Worm (Caenorhabditis elegans): ENCODE measurements around the gene cbp-1.

cbp-1 gene

ce11 chrIII:9782483-9783081 is 16.3 kb downstream of the cbp-1 start, which contains the start of gene R10E11.6:
R10E11.6 (plus strand) TSS chrIII:9783006.
- TF ChIP-seq lin-13 (tag; optimal IDR thresholded peaks at IDR 0.05) (no peak), unc-39 (tag; optimal IDR thresholded peaks at IDR 0.05) (no peak), zip-8 (tag; optimal IDR thresholded peaks at IDR 0.05) (no peak), nhr-237 (tag; optimal IDR thresholded peaks at IDR 0.05) (no peak), nhr-12 (tag; optimal IDR thresholded peaks at IDR 0.05) (no peak), mep-1 (tag; optimal IDR thresholded peaks at IDR 0.05) (no peak), sem-2 (GFP tag; optimal IDR thresholded peaks at IDR 0.05) (no peak), ham-2 (GFP tag; optimal IDR thresholded peaks at IDR 0.05) (no peak), ceh-43 (GFP tag; optimal IDR thresholded peaks at IDR 0.05) (no peak), nhr-28 (tag; optimal IDR thresholded peaks at IDR 0.05) (no peak), mls-2 (tag; optimal IDR thresholded peaks at IDR 0.05) (no peak), unc-62 (GFP tag; optimal IDR thresholded peaks at IDR 0.05) (no peak)

DNA sequence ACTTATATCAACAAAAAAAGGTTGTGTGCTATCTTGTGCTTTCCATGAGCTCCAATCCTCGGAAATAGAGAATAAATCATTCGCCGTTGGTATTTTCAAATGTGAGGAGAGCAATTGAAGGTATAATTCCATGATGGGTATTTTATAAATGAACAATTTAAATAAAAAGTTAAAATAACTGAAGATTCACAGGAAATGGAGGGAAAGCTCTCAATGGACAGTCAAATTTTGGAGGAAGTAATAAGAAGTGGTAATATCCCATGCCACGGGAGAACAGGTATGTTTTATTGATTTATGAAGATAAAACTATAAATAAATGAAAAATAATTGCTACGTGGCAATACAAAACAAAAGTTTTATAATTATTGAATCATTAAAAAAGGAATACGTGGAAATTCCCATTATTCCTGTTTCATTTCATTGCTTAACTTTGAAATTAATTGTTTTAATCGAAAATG is 16.9 kb downstream of the cbp-1 start:
- TF ChIP-seq mls-2 (tag; optimal IDR thresholded peaks at IDR 0.05) (peak; percentile 40), ceh-43 (GFP tag; optimal IDR thresholded peaks at IDR 0.05) (peak; percentile 12), unc-120 (tag; optimal IDR thresholded peaks at IDR 0.05; ENCODE audit: poor library complexity, severe bottlenecking) (no peak)

DNA sequence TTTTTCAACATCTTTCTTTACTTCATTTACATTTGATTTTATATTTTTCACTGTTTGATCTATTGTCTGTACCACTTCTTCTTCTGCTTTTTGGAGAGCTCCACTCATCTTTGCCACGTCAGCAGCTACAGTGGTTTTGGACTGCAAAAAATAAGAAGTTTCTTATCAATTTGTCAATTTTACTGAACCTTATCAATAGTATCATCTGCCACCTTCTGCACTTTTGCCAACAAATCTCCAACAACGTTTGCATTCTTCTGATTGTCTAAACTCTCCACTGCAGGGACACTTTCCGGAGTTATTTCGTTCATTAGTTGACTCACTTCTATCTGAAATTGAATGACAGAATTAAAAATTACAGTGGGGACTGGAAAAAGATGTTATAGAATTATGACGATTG is 20.5 kb downstream of the cbp-1 start:
- no peak for TF ChIP-seq M03D4.4 (tag; optimal IDR thresholded peaks at IDR 0.05)
- TF ChIP-seq sem-2 (GFP tag; optimal IDR thresholded peaks at IDR 0.05), result no peak
- no peak for TF ChIP-seq pha-4 (tag; optimal IDR thresholded peaks at IDR 0.05)
- no peak for TF ChIP-seq unc-62 (GFP tag; optimal IDR thresholded peaks at IDR 0.05)
- TF ChIP-seq unc-120 (tag; optimal IDR thresholded peaks at IDR 0.05; ENCODE audit: poor library complexity, severe bottlenecking), result no peak
- no peak for TF ChIP-seq tbx-8 (GFP tag; optimal IDR thresholded peaks at IDR 0.05)
- TF ChIP-seq mab-5 (tag; optimal IDR thresholded peaks at IDR 0.05), result no peak
- no peak for TF ChIP-seq zip-8 (tag; optimal IDR thresholded peaks at IDR 0.05)
- no peak for TF ChIP-seq lsy-2 (tag; optimal IDR thresholded peaks at IDR 0.05)
- no peak for TF ChIP-seq ceh-39 (tag; optimal IDR thresholded peaks at IDR 0.05)
- TF ChIP-seq nhr-12 (tag; optimal IDR thresholded peaks at IDR 0.05), result no peak
- TF ChIP-seq flh-1 (GFP tag; optimal IDR thresholded peaks at IDR 0.05), result no peak
- TF ChIP-seq ham-2 (GFP tag; optimal IDR thresholded peaks at IDR 0.05), result no peak
- TF ChIP-seq nhr-76 (tag; optimal IDR thresholded peaks at IDR 0.05), result no peak

DNA sequence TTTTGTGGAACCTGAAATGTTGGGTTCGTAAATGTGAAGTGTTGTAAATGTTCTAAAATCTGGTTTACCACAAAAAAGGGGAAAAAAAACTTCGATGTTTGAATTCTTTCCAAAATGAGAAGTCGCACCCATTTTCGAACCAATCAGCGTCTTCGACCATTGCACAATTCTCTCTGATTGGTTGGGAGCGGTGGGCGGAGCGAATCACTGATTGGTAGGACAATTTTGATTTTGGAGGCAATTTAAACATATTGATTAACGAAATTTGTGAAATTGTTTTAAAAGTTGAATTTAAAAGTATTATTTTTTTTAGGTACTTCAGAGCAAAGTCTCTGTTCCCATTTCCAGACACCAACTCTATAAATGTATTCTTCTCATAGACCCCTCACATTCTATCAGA is 22.8 kb downstream of the cbp-1 start:
- no peak for TF ChIP-seq zip-8 (tag; optimal IDR thresholded peaks at IDR 0.05)
- no peak for TF ChIP-seq mep-1 (tag; optimal IDR thresholded peaks at IDR 0.05)
- no peak for TF ChIP-seq elt-3 (tag; optimal IDR thresholded peaks at IDR 0.05)
- TF ChIP-seq unc-62 (GFP tag; optimal IDR thresholded peaks at IDR 0.05), result no peak
- TF ChIP-seq blmp-1 (tag; optimal IDR thresholded peaks at IDR 0.05), result no peak
- no peak for TF ChIP-seq M03D4.4 (tag; optimal IDR thresholded peaks at IDR 0.05)
- no peak for TF ChIP-seq mab-5 (tag; optimal IDR thresholded peaks at IDR 0.05)
- TF ChIP-seq nhr-2 (tag; optimal IDR thresholded peaks at IDR 0.05), result no peak
- TF ChIP-seq unc-39 (tag; optimal IDR thresholded peaks at IDR 0.05), result no peak
- no peak for TF ChIP-seq nhr-237 (tag; optimal IDR thresholded peaks at IDR 0.05)
- no peak for TF ChIP-seq lin-13 (tag; optimal IDR thresholded peaks at IDR 0.05)
- TF ChIP-seq ceh-43 (GFP tag; optimal IDR thresholded peaks at IDR 0.05), result no peak
- TF ChIP-seq unc-120 (tag; optimal IDR thresholded peaks at IDR 0.05; ENCODE audit: poor library complexity, severe bottlenecking), result no peak
- TF ChIP-seq ceh-39 (tag; optimal IDR thresholded peaks at IDR 0.05), result no peak
- TF ChIP-seq pha-4 (tag; optimal IDR thresholded peaks at IDR 0.05), result no peak
- no peak for TF ChIP-seq ztf-11 (tag; optimal IDR thresholded peaks at IDR 0.05)
- no peak for TF ChIP-seq ceh-83 (GFP tag; optimal IDR thresholded peaks at IDR 0.05)

ce11 chrIII:9789607-9790073 is 23.3 kb downstream of the cbp-1 start, which contains the start of gene R10E11.5:
R10E11.5 (minus strand) TSS chrIII:9789657.
- TF ChIP-seq ces-1 (GFP tag; optimal IDR thresholded peaks at IDR 0.05) (no peak), nhr-76 (tag; optimal IDR thresholded peaks at IDR 0.05) (no peak), lsy-2 (tag; optimal IDR thresholded peaks at IDR 0.05) (no peak), elt-3 (tag; optimal IDR thresholded peaks at IDR 0.05) (no peak), lin-13 (tag; optimal IDR thresholded peaks at IDR 0.05) (no peak), ztf-11 (tag; optimal IDR thresholded peaks at IDR 0.05) (no peak), nhr-28 (tag; optimal IDR thresholded peaks at IDR 0.05) (no peak), ceh-83 (GFP tag; optimal IDR thresholded peaks at IDR 0.05) (no peak), snpc-4 (tag; optimal IDR thresholded peaks at IDR 0.05) (no peak), hlh-1 (tag; optimal IDR thresholded peaks at IDR 0.05) (no peak), cnd-1 (tag; optimal IDR thresholded peaks at IDR 0.05) (no peak), unc-39 (tag; optimal IDR thresholded peaks at IDR 0.05) (no peak), drap-1 (GFP tag; optimal IDR thresholded peaks at IDR 0.05) (no peak), lin-32 (GFP tag; optimal IDR thresholded peaks at IDR 0.05) (no peak)

Data from whole organism, mixed stage, embryonic.